Fruit fly (Drosophila melanogaster): ENCODE measurements around the gene CG17362.

- no peak for TF ChIP-seq CG8478 (optimal IDR thresholded peaks at IDR 0.05)
- TF ChIP-seq CTCF (optimal IDR thresholded peaks at IDR 0.05) = no peak
Measured at dm6 chr3L:13951564-13951963, 34.9 kb upstream of the CG17362 start.

Data from S2 (cell line).